Fruit fly (Drosophila melanogaster) whole organism, wandering third instar larva: ENCODE data around the gene Six4.

ENCODE experiments used
- Myc ChIP-seq: fragments of >200 bp; optimal IDR thresholded peaks from 2 replicates; lab custom pipeline; 2017
- br ChIP-seq: fragments of 200-800 bp; sonication (Bioruptor generic); optimal IDR thresholded peaks from 2 replicates; lab custom pipeline; 2016; ENCODE audit warnings: missing biosample characterization, missing genetic modification characterization
- dmrt93B ChIP-seq: fragments of 200-800 bp; sonication (Bioruptor generic); optimal IDR thresholded peaks from 2 replicates; lab custom pipeline; 2018; ENCODE audit warnings: missing biosample characterization, mild to moderate bottlenecking, missing genetic modification characterization
- h ChIP-seq: fragments of 200-800 bp; sonication (Bioruptor generic); optimal IDR thresholded peaks from 3 replicates; lab custom pipeline; 2016; ENCODE audit warnings: missing biosample characterization, mild to moderate bottlenecking, missing genetic modification characterization
- jim ChIP-seq: fragments of 175-275, 200-325 bp; sonication (Bioruptor generic); optimal IDR thresholded peaks from 2 replicates; lab custom pipeline; 2016; ENCODE audit warnings: missing biosample characterization, mild to moderate bottlenecking, missing genetic modification characterization
- sv ChIP-seq: fragments of 200-800 bp; sonication (Bioruptor generic); optimal IDR thresholded peaks from 3 replicates; lab custom pipeline; 2016; ENCODE audit warnings: missing biosample characterization, missing genetic modification characterization

dm6 chr3L:20841465-20842109 is 49.0 kb upstream of the Six4 start, which contains the start of the genes CSN3 and CG11456:
- TF ChIP-seq h (GFP tag; lab: Kevin White, UChicago) = peak; percentile 70
- peak; percentile 47 for TF ChIP-seq sv (GFP tag; lab: Kevin White, UChicago)
- peak; percentile 4 for TF ChIP-seq jim (GFP tag; lab: Kevin White, UChicago)
- TF ChIP-seq Myc = peak; percentile 56
- no peak for TF ChIP-seq br
- TF ChIP-seq dmrt93B (GFP tag; lab: Kevin White, UChicago) = no peak
